Fruit fly (Drosophila melanogaster) whole organism, larva: ENCODE data around the gene Dmtn.

ENCODE experiments used
- noc ChIP-seq: fragments of 200-800 bp; sonication (Bioruptor generic); optimal IDR thresholded peaks from 3 replicates; lab custom pipeline; 2019; ENCODE audit warnings: missing biosample characterization, mild to moderate bottlenecking, missing genetic modification characterization, moderate library complexity

Gene Dmtn

DNA sequence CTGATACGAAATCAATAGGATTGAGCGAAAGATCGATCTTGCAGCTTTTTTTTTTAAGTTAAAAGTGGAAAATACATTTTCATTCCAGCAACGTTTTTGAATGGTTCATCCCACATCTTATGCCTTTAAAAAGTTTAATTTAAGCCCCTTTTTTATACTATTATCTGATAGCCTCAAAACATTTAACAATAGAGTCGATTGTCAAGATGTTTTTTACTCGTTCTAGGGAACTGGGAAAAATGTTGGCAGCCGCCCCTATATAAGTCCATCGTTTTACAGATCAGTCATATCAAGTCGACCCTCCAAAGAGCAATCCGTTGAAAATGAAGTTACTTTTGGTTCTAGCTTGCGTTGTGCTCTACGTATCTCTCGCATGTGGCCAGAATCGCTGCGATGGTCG is 28.2 kb downstream of the Dmtn start, which contains the start of gene CG42537:
Gene CG42537 (plus strand): TSS at position 301 of the 400 bp plus-strand sequence.
- TF ChIP-seq noc (tag; lab: Kevin White, UChicago) = no peak

DNA sequence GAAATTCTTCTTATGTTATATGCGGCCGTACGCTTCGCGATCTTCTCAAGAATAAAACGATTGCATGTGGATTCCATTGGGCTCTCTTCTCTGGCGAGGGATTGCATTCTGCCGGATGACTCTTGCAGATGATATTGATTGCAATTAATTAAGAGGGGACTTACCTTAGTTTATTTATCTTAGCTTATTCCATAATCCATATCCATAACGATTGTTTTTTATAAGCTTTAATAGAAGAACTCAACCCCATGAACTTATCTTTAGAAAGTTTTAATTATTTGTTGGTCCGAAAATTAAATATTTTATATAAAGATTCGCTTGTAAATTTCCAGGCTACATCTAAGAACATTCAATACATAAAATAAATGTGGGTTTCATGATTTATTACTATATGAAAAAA is 29.8 kb downstream of the Dmtn start, which contains the start of gene CRAT:
Gene CRAT (minus strand): TSS at position 101 of the 400 bp plus-strand sequence.
- no peak for TF ChIP-seq noc (tag; lab: Kevin White, UChicago)

DNA sequence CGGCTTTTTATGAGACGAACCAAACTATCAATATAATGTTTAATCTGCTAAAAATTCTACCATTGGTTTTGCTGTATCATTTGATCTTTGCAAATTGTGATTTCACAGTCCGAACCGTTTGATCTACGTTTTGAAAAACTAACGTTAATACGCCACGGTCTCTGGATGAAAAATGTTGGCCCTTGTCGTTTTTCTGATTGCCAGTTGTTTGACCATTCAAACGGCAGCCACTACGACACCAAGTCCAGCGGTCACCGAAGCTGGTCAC is 31.5 kb downstream of the Dmtn start, which contains the start of gene CG42564:
Gene CG42564 (plus strand): TSS at position 169 of the 268 bp plus-strand sequence.
- TF ChIP-seq noc (tag; lab: Kevin White, UChicago) = no peak

DNA sequence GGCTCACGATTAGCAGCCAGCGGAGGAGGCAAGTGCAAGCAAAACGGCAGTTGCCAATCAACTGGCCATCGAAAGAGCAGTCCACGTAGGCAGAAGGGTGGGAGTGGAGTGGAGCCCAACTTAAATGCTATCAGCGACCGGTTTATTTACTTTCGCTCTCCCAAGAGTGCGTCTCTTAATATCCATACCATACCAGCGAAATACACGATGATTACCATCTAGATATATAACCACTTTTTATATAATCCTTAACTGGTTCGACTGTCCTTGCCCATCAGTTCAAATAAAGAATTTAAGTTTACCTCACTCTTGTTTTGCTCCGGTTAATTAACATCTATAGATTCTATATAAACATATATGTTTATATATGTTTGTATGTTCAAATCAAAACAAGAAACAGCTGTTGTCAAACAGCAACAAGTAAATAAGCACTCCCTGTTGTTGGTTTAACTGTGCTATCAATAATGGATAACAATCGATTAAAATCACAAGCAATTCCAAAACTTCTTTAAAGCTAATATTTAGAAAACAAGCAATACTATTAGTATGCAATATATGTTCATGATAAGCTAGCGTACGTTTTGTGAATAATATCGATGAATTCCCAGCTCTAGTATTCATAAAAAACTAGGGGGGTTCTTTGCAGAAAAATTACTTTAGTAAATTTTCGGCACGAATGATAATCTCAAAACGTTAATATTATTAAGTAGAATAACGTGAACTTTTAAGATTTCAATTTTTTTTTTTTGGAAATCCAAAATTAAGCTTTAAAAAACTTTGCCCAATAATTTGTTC is 32.0 kb downstream of the Dmtn start:
- peak; percentile 21 for TF ChIP-seq noc (tag; lab: Kevin White, UChicago)

DNA sequence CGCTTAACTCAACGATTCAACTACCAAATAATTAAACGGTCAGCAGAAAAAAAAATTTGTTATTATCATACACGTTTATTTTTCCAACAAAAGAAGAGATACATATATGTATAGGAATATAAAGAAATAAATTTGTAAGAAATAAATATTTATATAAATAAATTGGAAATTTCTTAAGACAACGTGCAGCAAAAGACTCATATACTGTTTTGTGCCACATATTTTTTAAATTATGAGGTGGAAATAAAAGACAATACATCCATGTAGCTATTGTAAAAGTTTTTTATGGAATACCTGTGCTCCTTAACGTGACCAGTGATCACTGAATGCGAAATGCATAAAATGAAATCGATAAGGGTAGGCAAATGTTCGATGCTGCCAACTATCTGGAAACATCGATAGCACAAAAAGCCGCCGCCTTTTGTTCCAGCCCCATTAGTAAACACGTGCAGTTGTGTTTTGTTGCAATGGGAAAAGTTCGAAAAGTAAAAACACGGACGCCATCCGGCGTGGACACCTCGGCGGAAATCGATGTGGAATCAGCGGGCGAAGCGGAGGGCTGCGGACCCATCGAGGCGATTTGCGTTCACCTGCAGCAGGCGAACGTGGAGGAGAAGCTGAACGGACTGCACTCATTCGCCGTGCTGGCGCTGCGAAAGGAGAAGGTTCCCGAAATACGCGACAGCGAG is 37.0 kb downstream of the Dmtn start, which contains the start of gene CG10286:
Gene CG10286 (plus strand): TSS at position 416 of the 689 bp plus-strand sequence.
- TF ChIP-seq noc (tag; lab: Kevin White, UChicago) = no peak

DNA sequence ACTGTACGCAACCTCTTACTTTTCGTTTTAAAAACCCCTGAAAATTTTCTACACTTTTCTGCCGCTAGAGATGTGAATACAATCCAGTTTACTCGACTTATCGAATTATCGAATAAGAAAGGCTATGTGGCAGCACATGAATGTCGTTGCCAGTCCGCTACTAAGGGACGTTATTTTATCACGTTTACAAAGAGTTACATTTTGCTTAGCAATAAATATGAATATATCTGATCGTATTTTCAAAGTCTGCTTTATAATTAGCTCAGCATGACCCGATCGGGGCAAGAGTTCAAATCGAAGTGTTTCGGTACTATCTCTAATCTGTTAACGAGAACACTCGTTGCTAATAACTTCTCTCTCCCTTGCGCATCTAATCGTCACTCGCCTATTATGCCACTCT is 37.6 kb downstream of the Dmtn start, which contains the start of gene CG42724:
Gene CG42724 (minus strand): TSS at position 189 of the 400 bp plus-strand sequence.
- no peak for TF ChIP-seq noc (tag; lab: Kevin White, UChicago)

DNA sequence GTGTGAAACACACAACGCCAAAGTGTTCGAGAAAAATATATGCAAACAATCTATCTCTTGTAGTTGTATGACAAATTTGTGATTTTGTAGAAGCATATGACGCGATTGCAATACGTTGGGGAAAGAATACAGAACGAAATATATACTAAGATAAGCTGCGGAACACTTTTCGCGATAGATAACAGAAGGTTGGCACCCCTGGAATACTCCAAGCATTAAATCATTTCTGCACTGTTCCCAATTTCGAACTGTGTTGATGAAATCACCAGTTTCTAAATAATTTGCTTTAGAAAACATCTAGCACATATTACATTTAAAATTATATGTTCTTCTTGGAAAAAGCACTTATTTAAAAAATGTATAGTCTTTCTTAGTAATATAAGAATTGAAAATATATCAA is 51.3 kb downstream of the Dmtn start:
- TF ChIP-seq noc (tag; lab: Kevin White, UChicago) = no peak

DNA sequence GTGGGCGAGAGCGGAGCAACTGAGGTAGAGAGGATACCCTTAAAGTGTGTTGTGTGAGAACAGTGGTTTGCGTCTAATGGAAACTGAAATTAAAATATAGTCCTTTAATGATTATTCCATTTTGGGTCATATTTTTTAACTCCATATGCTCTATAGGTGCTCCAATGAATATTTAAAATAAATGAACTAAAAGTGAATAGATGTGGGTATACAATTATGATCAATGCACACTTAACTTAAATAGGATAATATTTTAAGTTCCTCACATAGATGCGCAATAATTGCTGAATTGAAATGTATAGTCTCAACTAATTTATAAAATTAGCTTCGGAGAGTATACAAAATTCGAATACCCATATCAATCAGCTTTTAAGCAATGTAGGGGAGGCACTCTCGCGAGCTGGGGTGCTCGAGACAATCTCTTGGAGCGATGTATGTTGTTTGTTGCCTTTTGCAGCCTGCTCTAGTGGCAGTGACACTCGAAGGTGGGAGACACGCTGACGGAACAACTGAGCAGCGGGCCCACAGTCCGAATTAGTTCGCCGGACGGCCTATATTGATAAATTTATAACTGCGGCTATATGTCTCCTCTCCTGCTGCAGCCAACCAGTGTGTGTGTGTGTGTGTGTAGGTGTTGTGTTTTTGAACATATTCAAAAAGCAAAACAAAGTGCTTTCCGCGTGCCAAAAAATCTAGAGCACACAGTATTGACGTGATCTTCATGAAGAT is 51.9 kb downstream of the Dmtn start:
- TF ChIP-seq noc (tag; lab: Kevin White, UChicago) = peak; percentile 91

DNA sequence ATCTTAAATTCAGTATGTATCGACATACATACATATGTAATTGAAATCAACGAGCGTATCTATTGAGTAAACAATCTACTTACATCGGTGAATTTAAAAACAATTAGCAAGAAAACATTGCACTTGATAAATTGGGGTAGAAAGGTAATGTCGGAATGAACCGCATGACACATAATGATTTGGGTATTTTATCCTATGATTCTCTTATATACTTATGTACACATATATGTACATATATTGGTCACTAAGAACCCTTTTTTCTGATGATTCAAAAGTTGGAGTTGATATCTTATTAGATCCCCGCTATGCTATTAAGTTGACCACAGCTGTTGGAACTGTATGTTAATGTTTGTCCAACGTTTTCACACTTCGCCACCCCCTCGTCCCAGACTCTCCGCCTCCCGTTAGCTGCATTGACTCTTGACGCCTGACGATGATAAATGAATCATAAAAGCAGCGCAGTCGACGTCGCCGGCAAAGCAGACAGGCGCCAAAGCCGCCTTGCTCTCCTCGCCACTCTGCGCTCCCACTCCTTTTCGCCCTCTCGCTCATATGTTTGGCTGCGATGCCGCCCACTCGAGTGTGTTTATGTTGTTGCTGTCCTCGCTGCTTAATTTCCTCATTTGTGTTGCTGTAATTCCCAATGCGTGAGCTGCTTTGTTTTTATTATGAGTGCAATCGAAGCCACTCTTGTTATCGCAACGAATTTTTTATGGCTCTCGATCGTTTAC is 52.6 kb downstream of the Dmtn start:
- peak; percentile 15 for TF ChIP-seq noc (tag; lab: Kevin White, UChicago)

DNA sequence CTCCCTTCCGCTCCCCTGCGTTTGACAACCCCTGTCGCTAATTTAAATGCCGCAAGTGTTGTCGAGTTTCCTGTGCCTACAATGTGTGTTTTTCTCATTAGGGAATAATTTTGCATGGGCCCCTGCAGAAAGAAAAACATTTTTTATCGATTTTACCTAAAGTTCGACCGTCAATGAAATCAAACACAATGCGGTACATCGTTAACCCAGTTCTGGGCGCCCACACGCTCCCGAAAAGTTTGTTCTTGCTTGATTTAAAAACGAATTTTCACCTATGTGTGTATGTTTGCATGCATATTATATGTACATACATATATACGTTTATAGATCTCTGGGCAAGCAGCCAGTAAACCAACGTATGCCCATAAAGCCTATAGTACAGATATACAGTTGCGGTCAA is 53.3 kb downstream of the Dmtn start:
- TF ChIP-seq noc (tag; lab: Kevin White, UChicago) = no peak

DNA sequence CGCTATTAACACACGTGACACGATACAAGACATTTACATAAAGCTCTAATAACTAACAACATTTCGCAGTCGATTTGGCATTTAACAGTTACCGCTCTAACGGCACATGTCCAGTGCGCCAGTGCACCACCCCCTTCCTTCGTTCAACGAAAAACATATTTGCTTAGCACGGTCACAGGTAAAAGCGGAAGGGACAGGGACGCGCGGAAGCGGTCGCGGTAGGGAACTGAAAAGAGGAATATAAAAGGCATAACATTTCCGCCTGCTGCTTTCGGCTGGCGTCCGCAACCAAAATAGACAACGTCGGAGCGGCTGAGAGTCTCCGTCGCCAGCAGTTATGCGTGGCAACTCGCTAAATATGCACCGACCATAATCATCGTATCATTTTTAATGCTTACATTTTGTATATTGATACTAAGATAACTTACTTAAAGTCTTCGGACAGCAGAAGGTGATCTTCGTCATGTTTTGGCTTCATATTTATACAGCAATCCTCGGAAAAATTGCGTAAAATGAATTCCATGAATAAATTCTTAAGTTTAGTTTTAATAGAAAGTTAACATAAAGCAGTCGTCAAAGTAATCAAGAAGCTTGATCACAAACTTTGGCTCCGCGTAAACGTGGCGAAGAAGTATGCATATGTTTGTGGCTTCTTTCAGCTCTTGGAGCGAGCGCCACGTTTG is 53.9 kb downstream of the Dmtn start:
- TF ChIP-seq noc (tag; lab: Kevin White, UChicago) = peak; percentile 19

DNA sequence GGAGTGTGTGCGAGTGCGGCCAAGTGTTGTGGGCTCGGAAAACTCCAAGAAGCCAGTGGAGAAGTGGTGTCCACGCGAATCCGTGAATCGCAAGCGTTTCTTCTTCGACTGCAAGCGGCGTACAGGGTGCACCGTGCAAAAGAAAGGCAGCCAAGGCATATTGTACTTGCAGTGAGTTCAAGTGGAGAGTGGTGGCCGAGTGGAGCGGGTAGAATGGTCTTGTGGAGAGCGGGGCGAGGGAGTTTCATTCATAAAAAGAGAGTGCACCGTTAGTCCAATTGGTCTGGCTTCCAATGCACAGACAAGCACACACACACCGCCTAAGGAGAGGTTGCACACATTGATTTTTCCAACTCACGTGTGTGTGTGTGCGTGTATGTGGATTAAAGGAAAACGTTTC is 54.5 kb downstream of the Dmtn start:
- no peak for TF ChIP-seq noc (tag; lab: Kevin White, UChicago)

DNA sequence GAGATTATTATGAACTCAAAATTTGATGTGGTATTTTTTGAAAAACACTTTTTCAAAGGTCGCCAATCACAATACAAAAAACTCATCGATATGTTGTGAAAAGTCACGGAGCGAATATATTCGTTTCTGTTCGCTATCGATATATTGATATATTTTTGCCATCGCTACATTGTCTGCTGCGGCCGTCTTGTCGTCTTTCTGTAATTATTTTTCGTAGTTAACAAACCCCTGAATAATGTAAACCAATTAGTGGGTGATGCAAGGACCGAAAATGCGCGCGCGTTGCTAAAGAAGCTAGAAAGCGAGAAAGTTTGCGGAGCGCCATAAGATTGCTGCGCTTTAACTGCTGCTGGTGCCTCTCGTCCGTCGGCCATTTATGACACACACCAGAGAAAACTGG is 54.9 kb downstream of the Dmtn start, which contains the start of gene Pak:
Gene Pak (plus strand): TSS at position 142 of the 400 bp plus-strand sequence.
- TF ChIP-seq noc (tag; lab: Kevin White, UChicago) = no peak

DNA sequence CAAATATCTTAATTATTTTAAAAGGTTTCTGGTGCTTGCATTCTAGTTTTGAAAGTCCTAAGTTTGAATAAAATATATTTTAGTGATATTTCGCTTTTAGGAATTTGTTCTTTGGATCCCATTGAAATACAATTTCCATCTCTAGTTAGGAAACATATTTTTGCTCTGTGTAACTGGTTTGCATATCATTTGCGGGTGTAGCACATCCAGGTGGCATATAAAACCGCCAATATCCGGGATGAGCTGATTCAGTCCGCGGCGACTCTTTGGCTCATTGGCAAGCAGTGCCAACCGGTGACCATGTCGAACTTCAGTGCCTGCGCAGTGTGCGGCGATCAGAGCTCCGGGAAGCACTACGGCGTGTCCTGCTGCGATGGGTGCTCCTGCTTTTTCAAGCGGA is 56.8 kb downstream of the Dmtn start, which contains the start of gene Hr83:
Gene Hr83 (plus strand): TSS at position 301 of the 400 bp plus-strand sequence.
- TF ChIP-seq noc (tag; lab: Kevin White, UChicago) = no peak
